Fruit fly (Drosophila melanogaster) whole organism, embryonic: ENCODE results near the gene CG3036.
A peak's percentile ranks its signal among the peaks of the same experiment; 100 is the strongest.

Experiments
- Asciz ChIP-seq: fragments of 200-800 bp; sonication (Bioruptor generic); optimal IDR thresholded peaks from 2 replicates; lab custom pipeline; 2017; ENCODE audit warnings: missing biosample characterization, mild to moderate bottlenecking, missing genetic modification characterization, missing genetic modification reagents
- B-H1 ChIP-seq: fragments of 200-800 bp; sonication (Bioruptor generic); IDR thresholded peaks from 3 replicates; pipeline ENCODE4 v1.3.6; 2022; ENCODE audit warnings: missing biosample characterization, missing genetic modification characterization
- CG10209 ChIP-seq: fragments of 200-800 bp; sonication (Bioruptor generic); optimal IDR thresholded peaks from 3 replicates; lab custom pipeline; 2017; ENCODE audit warnings: missing biosample characterization, mild to moderate bottlenecking, missing genetic modification characterization, missing genetic modification reagents
- CG10274 ChIP-seq: fragments of 200-800 bp; sonication (Bioruptor generic); optimal IDR thresholded peaks from 3 replicates; lab custom pipeline; 2017; ENCODE audit warnings: missing biosample characterization, mild to moderate bottlenecking, missing genetic modification characterization
- CG10979 ChIP-seq: fragments of 200-800 bp; sonication (Bioruptor generic); optimal IDR thresholded peaks from 2 replicates; lab custom pipeline; 2018; ENCODE audit warnings: missing biosample characterization, mild to moderate bottlenecking, missing genetic modification characterization, moderate library complexity
- CG12391 ChIP-seq: fragments of 200-800 bp; sonication (Bioruptor generic); optimal IDR thresholded peaks from 3 replicates; lab custom pipeline; 2018; ENCODE audit warnings: missing biosample characterization, mild to moderate bottlenecking, missing genetic modification characterization, moderate library complexity
- CG14014 ChIP-seq: fragments of 200-800 bp; sonication (Bioruptor generic); IDR thresholded peaks from 2 replicates; pipeline ENCODE4 v1.3.6; 2022; ENCODE audit warnings: missing biosample characterization, missing genetic modification characterization
- CG14667 ChIP-seq: fragments of 200-800 bp; sonication (Bioruptor generic); IDR thresholded peaks from 2 replicates; pipeline ENCODE4 v1.3.6; 2022; ENCODE audit warnings: missing biosample characterization, missing genetic modification characterization
- CG14710 ChIP-seq: fragments of 200-800 bp; sonication (Bioruptor generic); optimal IDR thresholded peaks from 3 replicates; lab custom pipeline; 2019; ENCODE audit warnings: missing biosample characterization, mild to moderate bottlenecking, missing genetic modification characterization, moderate library complexity
- CG15269 ChIP-seq: fragments of 200-800 bp; sonication (Bioruptor generic); optimal IDR thresholded peaks from 2 replicates; lab custom pipeline; 2018; ENCODE audit warnings: missing biosample characterization, mild to moderate bottlenecking, missing genetic modification characterization, moderate library complexity
- CG17359 ChIP-seq: fragments of 200-800 bp; sonication (Bioruptor generic); optimal IDR thresholded peaks from 3 replicates; lab custom pipeline; 2018; ENCODE audit warnings: missing biosample characterization, mild to moderate bottlenecking, missing genetic modification characterization, moderate library complexity
- CG17361 ChIP-seq: fragments of 200-800 bp; sonication (Bioruptor generic); IDR thresholded peaks from 3 replicates; pipeline ENCODE4 v1.3.6; 2022; ENCODE audit warnings: missing biosample characterization, missing genetic modification characterization
- CG17829 ChIP-seq: fragments of 200-800 bp; optimal IDR thresholded peaks from 2 replicates; lab custom pipeline; 2019; ENCODE audit warnings: missing biosample characterization, mild to moderate bottlenecking, missing genetic modification characterization, moderate library complexity
- CG18262 ChIP-seq: fragments of 200-800 bp; optimal IDR thresholded peaks from 3 replicates; lab custom pipeline; 2019; ENCODE audit warnings: missing biosample characterization, mild to moderate bottlenecking, missing genetic modification characterization, moderate library complexity
- CG18599 ChIP-seq: fragments of 200-800 bp; sonication (Bioruptor generic); optimal IDR thresholded peaks from 3 replicates; lab custom pipeline; 2017; ENCODE audit warnings: missing biosample characterization, missing genetic modification characterization, mild to moderate bottlenecking, moderate library complexity, missing genetic modification reagents
- CG2202 ChIP-seq: fragments of 200-800 bp; sonication (Bioruptor generic); optimal IDR thresholded peaks from 2 replicates; lab custom pipeline; 2018; ENCODE audit warnings: missing biosample characterization, mild to moderate bottlenecking, missing genetic modification characterization
- CG31441 ChIP-seq: fragments of 200-800 bp; sonication (Bioruptor generic); IDR thresholded peaks from 2 replicates; pipeline ENCODE4 v1.3.6; 2022; ENCODE audit warnings: missing biosample characterization, missing genetic modification characterization
- CG33213 ChIP-seq: fragments of 200-800 bp; sonication (Bioruptor generic); optimal IDR thresholded peaks from 3 replicates; lab custom pipeline; 2016; ENCODE audit warnings: missing biosample characterization, missing genetic modification characterization
- CG4424 ChIP-seq: fragments of 200-800 bp; sonication (Bioruptor generic); optimal IDR thresholded peaks from 3 replicates; lab custom pipeline; 2016; ENCODE audit warnings: missing biosample characterization, missing genetic modification characterization
- CG4820 ChIP-seq: fragments of 200-800 bp; sonication (Bioruptor generic); optimal IDR thresholded peaks from 3 replicates; lab custom pipeline; 2016; ENCODE audit warnings: missing biosample characterization, missing genetic modification characterization
- CG7556 ChIP-seq: fragments of 200-800 bp; sonication (Bioruptor generic); optimal IDR thresholded peaks from 2 replicates; lab custom pipeline; 2017; ENCODE audit warnings: missing biosample characterization, mild to moderate bottlenecking, missing genetic modification characterization
- CG9817 ChIP-seq: fragments of 200-800 bp; sonication (Bioruptor generic); optimal IDR thresholded peaks from 2 replicates; lab custom pipeline; 2018; ENCODE audit warnings: missing biosample characterization, mild to moderate bottlenecking, missing genetic modification characterization, moderate library complexity
- CoRest ChIP-seq: fragments of 200-800 bp; sonication (Bioruptor generic); optimal IDR thresholded peaks from 3 replicates; lab custom pipeline; 2018; ENCODE audit warnings: missing biosample characterization, mild to moderate bottlenecking, missing genetic modification characterization, moderate library complexity
- D ChIP-seq, 2 experiments: fragments of 200-800 bp in 1 of 2; fragments of >200 bp in 1 of 2; sonication (Bioruptor generic) in 1 of 2; optimal IDR thresholded peaks; 2 replicates in 1 of 2; 3 replicates in 1 of 2; lab custom pipeline; 2017; ENCODE audit warnings: mild to moderate bottlenecking in 1 of 2, missing biosample characterization in 1 of 2, missing genetic modification characterization in 1 of 2, missing genetic modification reagents in 1 of 2
- Hr51 ChIP-seq, 2 experiments: fragments of 200-800 bp; sonication (Bioruptor generic); optimal IDR thresholded peaks; 2 replicates in 1 of 2; 3 replicates in 1 of 2; lab custom pipeline; 2016 to 2018; ENCODE audit warnings: missing biosample characterization in 2 of 2, missing genetic modification characterization in 2 of 2, mild to moderate bottlenecking in 1 of 2, moderate library complexity in 1 of 2
- Jarid2 ChIP-seq: fragments of 200-800 bp; sonication (Bioruptor generic); optimal IDR thresholded peaks from 3 replicates; lab custom pipeline; 2017; ENCODE audit warnings: mild to moderate bottlenecking, missing biosample characterization, missing genetic modification reagents, missing genetic modification characterization
- NFAT ChIP-seq: fragments of 200-800 bp; sonication (Bioruptor generic); IDR thresholded peaks from 2 replicates; pipeline ENCODE4 v1.3.6; 2022; ENCODE audit warnings: missing biosample characterization, missing genetic modification characterization
- Oli ChIP-seq: fragments of 200-800 bp; sonication (Bioruptor generic); optimal IDR thresholded peaks from 2 replicates; lab custom pipeline; 2018; ENCODE audit warnings: missing biosample characterization, mild to moderate bottlenecking, missing genetic modification characterization, moderate library complexity
- Opbp ChIP-seq: fragments of 200-800 bp; sonication (Bioruptor generic); IDR thresholded peaks from 3 replicates; pipeline ENCODE4 v1.3.6; 2022; ENCODE audit warnings: missing biosample characterization, missing genetic modification characterization; ENCODE audit not compliant: partially characterized antibody
- Ptx1 ChIP-seq: fragments of 200-800 bp; sonication (Bioruptor generic); IDR thresholded peaks from 2 replicates; pipeline ENCODE4 v1.3.6; 2022; ENCODE audit warnings: missing biosample characterization, missing genetic modification characterization
- Ravus ChIP-seq: fragments of 200-800 bp; sonication (Bioruptor generic); IDR thresholded peaks from 2 replicates; pipeline ENCODE4 v1.3.6; 2022; ENCODE audit warnings: missing biosample characterization, missing genetic modification characterization
- Sox100B ChIP-seq: fragments of 200-800 bp; sonication (Bioruptor generic); optimal IDR thresholded peaks from 3 replicates; lab custom pipeline; 2018; ENCODE audit warnings: missing biosample characterization, mild to moderate bottlenecking, missing genetic modification characterization
- Sox102F ChIP-seq: fragments of 200-800 bp; sonication (Bioruptor generic); optimal IDR thresholded peaks from 2 replicates; lab custom pipeline; 2018; ENCODE audit warnings: missing biosample characterization, mild to moderate bottlenecking, missing genetic modification characterization, moderate library complexity
- Xrp1 ChIP-seq: fragments of 200-800 bp; sonication (Bioruptor generic); IDR thresholded peaks from 2 replicates; pipeline ENCODE4 v1.3.6; 2022; ENCODE audit warnings: missing biosample characterization, missing genetic modification characterization
- bcd ChIP-seq: fragments of 200-800 bp; sonication (Bioruptor generic); optimal IDR thresholded peaks from 2 replicates; lab custom pipeline; 2017; ENCODE audit warnings: missing biosample characterization, mild to moderate bottlenecking, missing genetic modification characterization
- cwo ChIP-seq: fragments of 200-800 bp; sonication (Bioruptor generic); optimal IDR thresholded peaks from 3 replicates; lab custom pipeline; 2017; ENCODE audit warnings: missing biosample characterization, missing genetic modification characterization, mild to moderate bottlenecking, moderate library complexity, missing genetic modification reagents
- dysf ChIP-seq: fragments of 200-800 bp; sonication (Bioruptor generic); IDR thresholded peaks from 3 replicates; pipeline ENCODE4 v1.3.6; 2022; ENCODE audit warnings: missing biosample characterization, missing genetic modification characterization
- fd96Cb ChIP-seq: fragments of 200-800 bp; sonication (Bioruptor generic); optimal IDR thresholded peaks from 2 replicates; lab custom pipeline; 2018; ENCODE audit warnings: missing biosample characterization, mild to moderate bottlenecking, missing genetic modification characterization, moderate library complexity
- gem ChIP-seq: fragments of 200-800 bp; sonication (Bioruptor generic); optimal IDR thresholded peaks from 2 replicates; lab custom pipeline; 2019; ENCODE audit warnings: missing biosample characterization, mild to moderate bottlenecking, missing genetic modification characterization, moderate library complexity
- grau ChIP-seq: fragments of 200-800 bp; optimal IDR thresholded peaks from 3 replicates; lab custom pipeline; 2019; ENCODE audit warnings: missing biosample characterization, mild to moderate bottlenecking, missing genetic modification characterization, moderate library complexity
- inv ChIP-seq: fragments of 200-800 bp; sonication (Bioruptor generic); IDR thresholded peaks from 2 replicates; pipeline ENCODE4 v1.3.6; 2022; ENCODE audit warnings: missing biosample characterization, missing genetic modification characterization; ENCODE audit not compliant: partially characterized antibody
- klu ChIP-seq: fragments of 200-800 bp; sonication (Bioruptor generic); IDR thresholded peaks from 2 replicates; pipeline ENCODE4 v1.3.6; 2022; ENCODE audit warnings: missing biosample characterization, missing genetic modification characterization
- lilli ChIP-seq: fragments of 200-800 bp; sonication (Bioruptor generic); optimal IDR thresholded peaks from 3 replicates; lab custom pipeline; 2016; ENCODE audit warnings: missing biosample characterization, missing genetic modification characterization
- lmd ChIP-seq: fragments of 200-800 bp; sonication (Bioruptor generic); IDR thresholded peaks from 2 replicates; pipeline ENCODE4 v1.3.6; 2022; ENCODE audit warnings: missing biosample characterization, missing genetic modification characterization
- pan ChIP-seq, 4 experiments: fragments of >200 bp in 3 of 4; fragments of 200-800 bp in 1 of 4; sonication (Bioruptor generic) in 1 of 4; optimal IDR thresholded peaks in 3 of 4; IDR thresholded peaks in 1 of 4; 2 replicates each; pipeline versions ENCODE4 v1.3.6 to Lab custom; 2017 to 2022; ENCODE audit warnings: missing biosample characterization in 2 of 4, missing genetic modification characterization in 2 of 4, mixed read lengths in 1 of 4
- sens ChIP-seq: fragments of 200-800 bp; sonication (Bioruptor generic); peaks from one replicate; lab custom pipeline; 2016; ENCODE audit warnings: missing biosample characterization, missing genetic modification characterization
- wdn ChIP-seq: fragments of 200-800 bp; sonication (Bioruptor generic); IDR thresholded peaks from 2 replicates; pipeline ENCODE4 v1.3.6; 2022; ENCODE audit warnings: missing biosample characterization, missing genetic modification characterization
- zfh1 ChIP-seq: fragments of 200-800 bp; sonication (Bioruptor generic); IDR thresholded peaks from 3 replicates; pipeline ENCODE4 v1.3.6; 2022; ENCODE audit warnings: missing biosample characterization, missing genetic modification characterization

The CG3036 gene

dm6 chr2L:4915715-4916153 lies 23.8 kb downstream of the CG3036 start (continued):
- TF ChIP-seq CG18599 (GFP tag; lab: Kevin White, UChicago) = peak; percentile 22
- no peak for TF ChIP-seq inv
- no peak for TF ChIP-seq klu
- peak; percentile 64 for TF ChIP-seq CG10979 (tag; lab: Kevin White, UChicago)
- TF ChIP-seq zfh1 (GFP tag; lab: Robert Waterston, UW) = 0 out of 3 replicates have a peak, but pooled peaks have one; percentile 13
- peak; percentile 67 for TF ChIP-seq CG17361 (GFP tag; lab: Robert Waterston, UW)
- TF ChIP-seq wdn (GFP tag; lab: Robert Waterston, UW) = peak; percentile 13; the same call in 1 of the 2 replicates
- peak; percentile 5 for TF ChIP-seq CG4424 (GFP tag; lab: Kevin White, UChicago)
- peak; percentile 39 for TF ChIP-seq Xrp1
- no peak for TF ChIP-seq Ravus (GFP tag; lab: Robert Waterston, UW)
- peak; percentile 37 for TF ChIP-seq CG12391 (tag; lab: Kevin White, UChicago)
- peak; percentile 22 for TF ChIP-seq Oli
- TF ChIP-seq sens (GFP tag; lab: Kevin White, UChicago) = peak; percentile 87
- peak; percentile 57 for TF ChIP-seq CG18262 (tag; lab: Kevin White, UChicago)
- no peak for TF ChIP-seq CG2202
- TF ChIP-seq Jarid2 (GFP tag; lab: Kevin White, UChicago) = no peak
- TF ChIP-seq grau (tag; lab: Kevin White, UChicago) = peak; percentile 23
- peak; percentile 44 for TF ChIP-seq Asciz (GFP tag; lab: Kevin White, UChicago)
- no peak for TF ChIP-seq NFAT (GFP tag; lab: Robert Waterston, UW)
- peak; percentile 39 for TF ChIP-seq Sox102F (GFP tag; lab: Kevin White, UChicago)
- TF ChIP-seq fd96Cb = peak; percentile 50
- TF ChIP-seq CG14014 (GFP tag; lab: Robert Waterston, UW) = 0 out of 2 replicates have a peak, but pooled peaks have one; percentile 9
- peak; percentile 37 for TF ChIP-seq CG14710 (tag; lab: Kevin White, UChicago)
- TF ChIP-seq lilli (GFP tag; lab: Kevin White, UChicago) = no peak
- peak; percentile 23 for TF ChIP-seq bcd (GFP tag; lab: Kevin White, UChicago)
- TF ChIP-seq Sox100B (GFP tag; lab: Kevin White, UChicago) = peak; percentile 40
- TF ChIP-seq CG10274 (GFP tag; lab: Kevin White, UChicago) = no peak
- TF ChIP-seq CG9817 (tag; lab: Kevin White, UChicago) = no peak
- peak; percentile 19 for TF ChIP-seq CG10209 (GFP tag; lab: Kevin White, UChicago)
- TF ChIP-seq CG14667 (GFP tag; lab: Robert Waterston, UW) = no peak
- peak; percentile 30 for TF ChIP-seq CG17829
- no peak for TF ChIP-seq CG17359
- TF ChIP-seq B-H1 (GFP tag; lab: Robert Waterston, UW) = no peak
- TF ChIP-seq CG33213 (GFP tag; lab: Kevin White, UChicago) = peak; percentile 8
- TF ChIP-seq CG7556 = peak; percentile 40
- TF ChIP-seq lmd (GFP tag; lab: Robert Waterston, UW) = peak; percentile 37
- peak; percentile 22 for TF ChIP-seq CoRest (tag; lab: Kevin White, UChicago)
- TF ChIP-seq CG15269 (tag; lab: Kevin White, UChicago) = peak; percentile 7
- TF ChIP-seq Hr51 (GFP tag; optimal IDR thresholded peaks at IDR 0.05; lab: Kevin White, UChicago) = peak in 1 of 2 experiments; percentile 28
- TF ChIP-seq dysf (GFP tag; lab: Robert Waterston, UW) = peak; percentile 36; the same call in 1 of the 3 replicates
- peak; percentile 60 for TF ChIP-seq gem (tag; lab: Kevin White, UChicago)
- peak; percentile 18; the same call in 1 of the 2 replicates for TF ChIP-seq Ptx1
- TF ChIP-seq cwo (GFP tag; lab: Kevin White, UChicago) = peak; percentile 1
- TF ChIP-seq CG4820 (GFP tag; lab: Kevin White, UChicago) = peak; percentile 24
- TF ChIP-seq Opbp (GFP tag; lab: Robert Waterston, UW) = no peak
- no peak for TF ChIP-seq pan (optimal IDR thresholded peaks at IDR 0.05; lab: Kevin White, UChicago)
- TF ChIP-seq pan (GFP tag; optimal IDR thresholded peaks at IDR 0.05 in 1 of 2, IDR thresholded peaks at IDR 0.05 in 1 of 2) = no peak
- TF ChIP-seq D (optimal IDR thresholded peaks at IDR 0.05; lab: Kevin White, UChicago) = no peak
- TF ChIP-seq D (GFP tag; optimal IDR thresholded peaks at IDR 0.05; lab: Kevin White, UChicago) = peak; percentile 4
- TF ChIP-seq CG31441 = peak; percentile 51
